Fruit fly (Drosophila melanogaster): ENCODE measurements around the gene olf413.

olf413 gene

DNA sequence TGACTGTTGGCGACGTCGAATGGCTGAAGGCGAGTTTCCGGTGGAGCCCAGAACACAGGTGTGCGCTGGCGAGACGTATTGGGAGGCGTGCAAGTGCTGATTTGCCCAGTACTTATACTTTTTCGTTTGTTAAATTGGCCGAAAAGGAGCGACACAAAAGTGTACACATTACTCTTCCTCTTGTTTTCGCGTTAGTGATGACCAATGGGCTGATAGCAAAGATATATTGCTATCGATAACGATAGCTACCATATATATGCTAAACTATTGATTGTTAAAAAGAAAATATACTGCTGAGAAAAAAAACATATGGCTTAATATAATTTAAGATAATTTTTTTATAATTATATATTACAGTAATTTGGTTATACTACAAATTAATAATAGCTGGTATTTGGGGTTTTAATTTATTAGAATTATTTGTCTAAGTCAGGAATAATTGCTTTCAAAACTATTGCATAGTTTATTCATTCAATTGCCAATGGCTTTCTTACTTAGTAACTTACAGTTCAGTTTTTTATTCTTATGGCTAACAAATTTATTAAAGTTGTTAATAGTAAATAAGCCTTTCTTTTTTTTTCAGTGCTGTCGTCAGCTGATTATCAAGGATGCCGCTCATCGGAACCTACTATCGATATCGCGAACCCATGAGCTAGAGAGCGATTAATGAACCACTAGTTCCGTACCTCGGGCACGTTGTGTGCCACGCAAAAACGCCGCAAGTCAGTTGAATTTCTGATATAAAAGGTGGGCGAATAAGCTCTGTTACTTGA is 152.3 kb downstream of the olf413 start, which contains the start of the genes Hem and IleRS (continued):
- peak; percentile 84 for TF ChIP-seq twi (tag; optimal IDR thresholded peaks at IDR 0.05)
- peak; percentile 52 for TF ChIP-seq CG7928 (GFP tag; optimal IDR thresholded peaks at IDR 0.05)
- peak; percentile 92 for TF ChIP-seq row (GFP tag; IDR thresholded peaks at IDR 0.05)
- no peak for TF ChIP-seq kni (GFP tag; optimal IDR thresholded peaks at IDR 0.05)
- peak; percentile 85 for TF ChIP-seq bbx (GFP tag; IDR thresholded peaks at IDR 0.05; ENCODE audit: partially characterized antibody)
- peak; percentile 78 for TF ChIP-seq CG3838 (GFP tag; optimal IDR thresholded peaks at IDR 0.05)
- no peak for TF ChIP-seq CG11504 (tag; optimal IDR thresholded peaks at IDR 0.05)
- peak; percentile 90 for TF ChIP-seq CG14441 (GFP tag; IDR thresholded peaks at IDR 0.05)
- peak; percentile 81 for TF ChIP-seq Dll (GFP tag; IDR thresholded peaks at IDR 0.05; ENCODE audit: partially characterized antibody)
- TF ChIP-seq CG10959 (GFP tag; IDR thresholded peaks at IDR 0.05): peak; percentile 82
- TF ChIP-seq wek (GFP tag; optimal IDR thresholded peaks at IDR 0.05): no peak
- no peak for TF ChIP-seq Vsx1 (GFP tag; optimal IDR thresholded peaks at IDR 0.05)
- TF ChIP-seq Dad (GFP tag; optimal IDR thresholded peaks at IDR 0.05): peak; percentile 83
- TF ChIP-seq Elba2 (GFP tag; optimal IDR thresholded peaks at IDR 0.05): peak; percentile 48
- TF ChIP-seq eyg (GFP tag; optimal IDR thresholded peaks at IDR 0.05): peak; percentile 66
- peak; percentile 88 for TF ChIP-seq CG3065 (GFP tag; optimal IDR thresholded peaks at IDR 0.05)
- TF ChIP-seq gfzf (GFP tag; optimal IDR thresholded peaks at IDR 0.05): peak; percentile 0
- peak; percentile 99 for TF ChIP-seq CG15514 (GFP tag; optimal IDR thresholded peaks at IDR 0.05)
- TF ChIP-seq inv (GFP tag; IDR thresholded peaks at IDR 0.05; ENCODE audit: partially characterized antibody): peak; percentile 64; the same call in 1 of the 2 replicates
- peak; percentile 81 for TF ChIP-seq Bgb (GFP tag; IDR thresholded peaks at IDR 0.05; ENCODE audit: partially characterized antibody)
- no peak for TF ChIP-seq Hey (tag; optimal IDR thresholded peaks at IDR 0.05)
- peak; percentile 87 for TF ChIP-seq so (GFP tag; IDR thresholded peaks at IDR 0.05)
- no peak for TF ChIP-seq CG12769 (tag; optimal IDR thresholded peaks at IDR 0.05)
- peak; percentile 75 for TF ChIP-seq CrebB (tag; optimal IDR thresholded peaks at IDR 0.05)
- peak; percentile 69 for TF ChIP-seq CkIIα-i1 (GFP tag; IDR thresholded peaks at IDR 0.05)
- peak; percentile 90 for TF ChIP-seq CG13624 (GFP tag; optimal IDR thresholded peaks at IDR 0.05)
- peak; percentile 90 for TF ChIP-seq CG3847 (GFP tag; IDR thresholded peaks at IDR 0.05)
- peak; percentile 53 for TF ChIP-seq CTCF (GFP tag; optimal IDR thresholded peaks at IDR 0.05)
- peak; percentile 69 for TF ChIP-seq CG17912 (GFP tag; optimal IDR thresholded peaks at IDR 0.05)
- peak; percentile 69 for TF ChIP-seq ac (GFP tag; optimal IDR thresholded peaks at IDR 0.05)
- no peak for TF ChIP-seq Nf-YC (tag; optimal IDR thresholded peaks at IDR 0.05)
- TF ChIP-seq CG13287 (GFP tag; IDR thresholded peaks at IDR 0.05; ENCODE audit: partially characterized antibody): peak; percentile 81
- TF ChIP-seq Dref (GFP tag; IDR thresholded peaks at IDR 0.05): peak; percentile 81
- TF ChIP-seq ara (GFP tag; IDR thresholded peaks at IDR 0.05): peak; percentile 88
- peak; percentile 60 for TF ChIP-seq Bdp1 (GFP tag; optimal IDR thresholded peaks at IDR 0.05)
- TF ChIP-seq shn (GFP tag; optimal IDR thresholded peaks at IDR 0.05): peak; percentile 75
- TF ChIP-seq dpn (GFP tag; optimal IDR thresholded peaks at IDR 0.05): peak; percentile 90 to 91
- TF ChIP-seq her (GFP tag; optimal IDR thresholded peaks at IDR 0.05): peak; percentile 45
- TF ChIP-seq sc (optimal IDR thresholded peaks at IDR 0.05): no peak
- peak; percentile 90 for TF ChIP-seq sc (GFP tag; optimal IDR thresholded peaks at IDR 0.05)
- peak; percentile 89 for TF ChIP-seq E2f1 (GFP tag; IDR thresholded peaks at IDR 0.05)
- no peak for TF ChIP-seq da (GFP tag; optimal IDR thresholded peaks at IDR 0.05)
- TF ChIP-seq zfh2 (GFP tag; optimal IDR thresholded peaks at IDR 0.05): peak; percentile 80
- TF ChIP-seq CG14860 (GFP tag; IDR thresholded peaks at IDR 0.05; ENCODE audit: partially characterized antibody): peak; percentile 64
- peak; percentile 97 for TF ChIP-seq CG17361 (GFP tag; IDR thresholded peaks at IDR 0.05)
- TF ChIP-seq bowl (GFP tag; IDR thresholded peaks at IDR 0.05): peak; percentile 55; the same call in 1 of the 2 replicates
- TF ChIP-seq Adf1 (GFP tag; IDR thresholded peaks at IDR 0.05): peak; percentile 61
- TF ChIP-seq ems (GFP tag; optimal IDR thresholded peaks at IDR 0.05): peak; percentile 62
- peak; percentile 84 for TF ChIP-seq Oaz (GFP tag; IDR thresholded peaks at IDR 0.05)
- peak; percentile 94 for TF ChIP-seq Hr3 (GFP tag; optimal IDR thresholded peaks at IDR 0.05)
